Fruit fly (Drosophila melanogaster): ENCODE results near the gene bru1.
A peak's percentile ranks its signal among the peaks of the same experiment; 100 is the strongest.

bru1 gene

dm6 chr2L:12133275-12134124, 41.3 kb upstream of the bru1 start, which contains the start of gene rho-6 (continued):
- no peak for TF ChIP-seq cato (GFP tag; optimal IDR thresholded peaks at IDR 0.05; ENCODE audit: borderline replicate concordance)
- no peak for TF ChIP-seq nau (GFP tag; optimal IDR thresholded peaks at IDR 0.05)
- no peak for TF ChIP-seq Deaf1 (tag; optimal IDR thresholded peaks at IDR 0.05)
- no peak for TF ChIP-seq sim (GFP tag; IDR thresholded peaks at IDR 0.05)
- no peak for TF ChIP-seq CG10654 (GFP tag; optimal IDR thresholded peaks at IDR 0.05)
- TF ChIP-seq Lim3 (GFP tag; IDR thresholded peaks at IDR 0.05), result no peak
- TF ChIP-seq zf30C (GFP tag; optimal IDR thresholded peaks at IDR 0.05), result no peak
- no peak for TF ChIP-seq B-H2 (GFP tag; optimal IDR thresholded peaks at IDR 0.05)
- TF ChIP-seq CG11504 (tag; optimal IDR thresholded peaks at IDR 0.05), result peak; percentile 95
- no peak for TF ChIP-seq CG8765 (GFP tag; IDR thresholded peaks at IDR 0.05)

DNA sequence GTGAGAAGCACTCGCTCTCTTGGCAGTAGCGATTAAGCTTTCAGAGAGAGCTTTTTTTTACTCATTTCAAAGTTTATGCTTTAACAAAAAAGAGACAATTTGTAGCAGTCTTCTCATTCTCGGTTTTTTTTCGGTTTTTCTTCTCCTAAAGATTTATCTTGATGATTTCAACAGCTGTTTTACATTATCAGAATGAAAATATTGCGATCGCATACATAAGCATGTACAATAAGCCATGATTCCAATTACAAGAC, 40.8 kb upstream of the bru1 start:
- TF ChIP-seq Trl (optimal IDR thresholded peaks at IDR 0.05) (peak; percentile 73 to 84), Trl (GFP tag; optimal IDR thresholded peaks at IDR 0.05) (no peak), Lhr (GFP tag; optimal IDR thresholded peaks at IDR 0.05) (no peak), sqz (GFP tag; optimal IDR thresholded peaks at IDR 0.05) (peak; percentile 13)

DNA sequence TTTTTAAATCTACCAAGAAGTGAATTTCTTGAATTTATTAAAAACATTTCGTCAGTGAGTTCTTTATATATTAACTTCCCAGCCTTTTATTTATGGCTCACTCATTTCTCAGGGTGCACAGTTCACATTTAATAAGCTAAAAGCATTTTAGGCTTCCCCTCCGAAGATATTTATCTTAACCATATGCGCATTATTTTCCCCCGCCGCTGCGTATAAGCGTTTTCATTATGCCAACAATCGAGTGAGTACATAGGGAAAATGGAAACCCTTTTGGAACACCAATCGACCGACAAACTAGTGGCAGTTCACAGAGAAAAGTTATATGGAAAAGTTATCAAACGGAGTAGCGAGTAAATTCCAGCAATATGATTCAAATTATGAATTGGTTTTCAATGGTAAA, 37.1 kb upstream of the bru1 start, which contains the start of gene Gr33a:
Gene Gr33a (plus strand): TSS at position 301 of the 400 bp plus-strand sequence.
- TF ChIP-seq Hr51 (GFP tag; optimal IDR thresholded peaks at IDR 0.05) (no peak), ab (GFP tag; optimal IDR thresholded peaks at IDR 0.05) (no peak), CG2120 (GFP tag; optimal IDR thresholded peaks at IDR 0.05) (no peak), ap (GFP tag; IDR thresholded peaks at IDR 0.05) (no peak), aop (GFP tag; IDR thresholded peaks at IDR 0.05) (no peak), CG1792 (GFP tag; optimal IDR thresholded peaks at IDR 0.05) (no peak), MBD-R2 (GFP tag; IDR thresholded peaks at IDR 0.05) (no peak), Atf3 (GFP tag; optimal IDR thresholded peaks at IDR 0.05) (no peak), CG18011 (GFP tag; optimal IDR thresholded peaks at IDR 0.05) (no peak), Lim3 (GFP tag; IDR thresholded peaks at IDR 0.05) (no peak), CG1529 (GFP tag; optimal IDR thresholded peaks at IDR 0.05) (no peak), PHDP (tag; optimal IDR thresholded peaks at IDR 0.05) (no peak), wor (GFP tag; IDR thresholded peaks at IDR 0.05) (no peak), CG16863 (GFP tag; optimal IDR thresholded peaks at IDR 0.05) (no peak)

dm6 chr2L:12142439-12142838, 32.4 kb upstream of the bru1 start, which contains the start of gene CG31760:
Gene CG31760, plus strand, starts transcription at chr2L:12142780.
- TF ChIP-seq scrt (GFP tag; optimal IDR thresholded peaks at IDR 0.05), result peak; percentile 91
- peak; percentile 7 for TF ChIP-seq Jarid2 (GFP tag; optimal IDR thresholded peaks at IDR 0.05)
- peak; percentile 56 for TF ChIP-seq CG15479 (GFP tag; optimal IDR thresholded peaks at IDR 0.05)
- TF ChIP-seq p53 (GFP tag; optimal IDR thresholded peaks at IDR 0.05), result no peak
- peak; percentile 4 for TF ChIP-seq twi (tag; optimal IDR thresholded peaks at IDR 0.05)
- TF ChIP-seq abd-A (tag; optimal IDR thresholded peaks at IDR 0.05), result peak; percentile 47
- peak; percentile 2 to 33 for TF ChIP-seq Trl (optimal IDR thresholded peaks at IDR 0.05)
- no peak for TF ChIP-seq Trl (GFP tag; optimal IDR thresholded peaks at IDR 0.05)
- TF ChIP-seq CG11504 (tag; optimal IDR thresholded peaks at IDR 0.05), result peak; percentile 84
- TF ChIP-seq Deaf1 (tag; optimal IDR thresholded peaks at IDR 0.05), result peak; percentile 96
- TF ChIP-seq ken (GFP tag; IDR thresholded peaks at IDR 0.05), result no peak
- TF ChIP-seq NK7.1 (GFP tag; optimal IDR thresholded peaks at IDR 0.05), result no peak
- no peak for TF ChIP-seq Nf-YC (tag; optimal IDR thresholded peaks at IDR 0.05)
- no peak for TF ChIP-seq CG5953 (GFP tag; IDR thresholded peaks at IDR 0.05)

Measured in whole organism, embryonic.